Worm (Caenorhabditis elegans) whole organism, L1 larva: ENCODE measurements around the gene C36H8.1.

ENCODE experiments used
- aly-2 ChIP-seq: fragments of 150-350 bp; optimal IDR thresholded peaks from 2 replicates; lab custom pipeline; 2014; ENCODE audit warnings: missing biosample characterization, missing genetic modification characterization
- jun-1 ChIP-seq: fragments of 150-350 bp; optimal IDR thresholded peaks from 2 replicates; lab custom pipeline; 2014; ENCODE audit warnings: missing biosample characterization, missing genetic modification reagents, missing genetic modification characterization
- lin-13 ChIP-seq: fragments of 150-350 bp; optimal IDR thresholded peaks from 2 replicates; lab custom pipeline; 2014; ENCODE audit warnings: missing biosample characterization, missing genetic modification reagents, missing genetic modification characterization
- mdl-1 ChIP-seq, 2 experiments: fragments of 150-350 bp; optimal IDR thresholded peaks; 2 replicates each; lab custom pipeline; 2014 to 2017; ENCODE audit warnings: missing biosample characterization in 2 of 2, missing genetic modification characterization in 2 of 2, inconsistent platforms in 1 of 2
- unc-86 ChIP-seq: sonication (generic microtip); optimal IDR thresholded peaks from 2 replicates; lab custom pipeline; 2016; ENCODE audit warnings: missing genetic modification characterization, missing compliant biosample characterization
- ztf-4 ChIP-seq: fragments of 150-350 bp; optimal IDR thresholded peaks from 2 replicates; lab custom pipeline; 2014; ENCODE audit warnings: missing biosample characterization, missing genetic modification characterization

DNA sequence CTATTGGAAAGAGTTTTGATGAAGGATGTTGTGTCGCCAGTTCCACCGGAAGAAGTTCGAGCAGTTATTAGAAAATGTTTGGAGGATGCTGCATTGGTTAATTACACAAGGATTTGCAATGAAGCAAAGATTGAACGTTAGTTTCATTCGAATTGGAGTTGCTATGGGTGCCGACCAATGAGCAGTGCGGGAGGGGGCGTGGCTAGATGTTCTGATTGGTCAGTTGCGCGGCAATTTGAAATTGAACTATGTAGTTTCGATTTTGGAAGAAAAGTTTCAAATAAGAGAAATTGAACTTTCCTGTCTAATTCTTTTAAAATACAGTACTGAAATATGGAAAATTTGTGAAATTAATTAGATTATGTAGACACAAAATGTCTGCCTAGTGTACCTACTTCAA, 38.6 kb upstream of the C36H8.1 start:
- TF ChIP-seq unc-86 (tag; lab: Kevin White, UChicago) (no peak), lin-13 (GFP tag; lab: Kevin White, UChicago) (no peak), jun-1 (tag; lab: Kevin White, UChicago) (no peak), mdl-1 (tag; optimal IDR thresholded peaks at IDR 0.05; lab: Kevin White, UChicago) (no peak), ztf-4 (tag; lab: Kevin White, UChicago) (no peak), aly-2 (tag; lab: Kevin White, UChicago) (no peak)
